Fruit fly (Drosophila melanogaster): ENCODE measurements around the gene Nup35.

The Nup35 gene

DNA sequence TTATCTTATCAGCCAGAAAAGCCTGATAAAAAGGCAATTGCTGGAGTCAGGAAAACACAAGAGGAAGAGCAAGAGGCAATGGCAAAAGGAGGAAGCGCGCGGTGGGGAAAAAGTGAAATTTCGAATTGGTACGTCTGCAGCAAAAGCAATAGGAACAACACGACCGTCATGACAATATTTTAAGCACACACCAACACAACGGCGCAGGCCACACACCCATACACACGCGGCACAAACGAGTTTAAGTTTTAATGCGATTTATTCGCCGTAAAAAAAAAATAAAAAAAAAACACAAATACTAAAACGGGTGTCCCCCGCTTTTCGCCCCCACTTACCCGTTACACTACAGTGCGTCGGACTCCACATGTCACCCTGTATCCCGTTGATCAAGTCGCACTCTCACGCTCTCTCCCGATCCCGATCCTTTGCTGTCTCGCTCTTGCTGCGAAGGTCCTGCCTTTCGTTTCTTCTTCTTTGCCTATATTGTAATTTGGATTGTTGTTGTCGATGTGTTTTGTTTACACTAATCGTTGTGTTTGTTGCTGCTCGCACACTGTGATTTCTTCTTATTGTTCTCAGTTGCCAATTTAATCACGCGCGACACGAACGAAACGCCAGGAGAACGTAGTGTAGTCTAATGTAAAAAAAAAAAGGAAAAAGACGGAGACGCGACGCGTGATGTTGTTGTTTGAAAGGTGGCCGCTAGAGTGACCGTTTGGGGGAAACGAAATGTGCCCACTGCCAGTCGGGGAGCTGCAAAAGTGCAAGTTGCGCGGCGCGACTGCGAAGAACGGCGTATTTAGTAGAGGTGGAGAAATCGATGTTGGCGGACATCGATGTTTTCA, 905 bp upstream of the Nup35 start, which contains the start of gene Rip11 (continued):
- TF ChIP-seq Ada2b (GFP tag; IDR thresholded peaks at IDR 0.05): peak; percentile 39; the same call in 1 of the 2 replicates
- no peak for TF ChIP-seq CG6791 (GFP tag; IDR thresholded peaks at IDR 0.05; ENCODE audit: partially characterized antibody)
- peak; percentile 32 for TF ChIP-seq chm (GFP tag; IDR thresholded peaks at IDR 0.05)
- peak; percentile 99 for TF ChIP-seq CG6254 (GFP tag; optimal IDR thresholded peaks at IDR 0.05)
- TF ChIP-seq disco-r (GFP tag; optimal IDR thresholded peaks at IDR 0.05): no peak
- peak; percentile 38 for TF ChIP-seq vvl (GFP tag; IDR thresholded peaks at IDR 0.05)
- no peak for TF ChIP-seq CG2202 (tag; optimal IDR thresholded peaks at IDR 0.05)
- no peak for TF ChIP-seq Atf3 (GFP tag; optimal IDR thresholded peaks at IDR 0.05)
- TF ChIP-seq Myb (GFP tag; optimal IDR thresholded peaks at IDR 0.05): peak; percentile 8
- TF ChIP-seq NfI (GFP tag; optimal IDR thresholded peaks at IDR 0.05): peak; percentile 3
- TF ChIP-seq gfzf (GFP tag; optimal IDR thresholded peaks at IDR 0.05): peak; percentile 66
- peak; percentile 37 for TF ChIP-seq PHDP (tag; optimal IDR thresholded peaks at IDR 0.05)
- 0 out of 2 replicates have a peak, but pooled peaks have one; percentile 16 for TF ChIP-seq sna (GFP tag; IDR thresholded peaks at IDR 0.05; ENCODE audit: partially characterized antibody)
- peak; percentile 0 for TF ChIP-seq CG8944 (GFP tag; optimal IDR thresholded peaks at IDR 0.05)
- no peak for TF ChIP-seq CG15601 (tag; optimal IDR thresholded peaks at IDR 0.05)
- TF ChIP-seq Aef1 (GFP tag; IDR thresholded peaks at IDR 0.05): peak; percentile 16; the same call in 2 of the 3 replicates
- peak; percentile 68 for TF ChIP-seq slbo (GFP tag; IDR thresholded peaks at IDR 0.05)
- TF ChIP-seq inv (GFP tag; IDR thresholded peaks at IDR 0.05; ENCODE audit: partially characterized antibody): no peak
- TF ChIP-seq cato (GFP tag; optimal IDR thresholded peaks at IDR 0.05; ENCODE audit: borderline replicate concordance): no peak
- no peak for TF ChIP-seq CG18476 (GFP tag; optimal IDR thresholded peaks at IDR 0.05)
- peak; percentile 67 for TF ChIP-seq CG9932 (GFP tag; IDR thresholded peaks at IDR 0.05)
- peak in 1 of 2 experiments; percentile 64 for TF ChIP-seq bsh (GFP tag; optimal IDR thresholded peaks at IDR 0.05)
- no peak for TF ChIP-seq CG9727 (GFP tag; optimal IDR thresholded peaks at IDR 0.05)
- no peak; the same call in 2 of the 3 replicates for TF ChIP-seq CG34422 (GFP tag; IDR thresholded peaks at IDR 0.05)
- TF ChIP-seq Pdp1 (GFP tag; optimal IDR thresholded peaks at IDR 0.05): peak in 1 of 2 experiments; percentile 37
- peak; percentile 62; the same call in 1 of the 3 replicates for TF ChIP-seq CG11456 (GFP tag; IDR thresholded peaks at IDR 0.05)
- peak; percentile 85 for TF ChIP-seq CG4360 (GFP tag; IDR thresholded peaks at IDR 0.05)
- TF ChIP-seq CG10321 (GFP tag; IDR thresholded peaks at IDR 0.05): no peak
- 0 out of 3 replicates have a peak, but pooled peaks have one; percentile 8 for TF ChIP-seq CG34224 (GFP tag; IDR thresholded peaks at IDR 0.05; ENCODE audit: partially characterized antibody)
- TF ChIP-seq CG8290 (GFP tag; optimal IDR thresholded peaks at IDR 0.05): no peak
- TF ChIP-seq CG8290 (tag; optimal IDR thresholded peaks at IDR 0.05): peak in 1 of 2 experiments; percentile 41
- TF ChIP-seq yki (optimal IDR thresholded peaks at IDR 0.05): no peak
- 0 out of 2 replicates have a peak, but pooled peaks have one; percentile 13 for TF ChIP-seq rib (GFP tag; IDR thresholded peaks at IDR 0.05)
- TF ChIP-seq Hmr (GFP tag; optimal IDR thresholded peaks at IDR 0.05): peak; percentile 39
- no peak for TF ChIP-seq fru (optimal IDR thresholded peaks at IDR 0.05)
- TF ChIP-seq CG15011 (GFP tag; optimal IDR thresholded peaks at IDR 0.05): no peak
- TF ChIP-seq Lpt (GFP tag; optimal IDR thresholded peaks at IDR 0.05): no peak
- no peak for TF ChIP-seq HLH3B (GFP tag; IDR thresholded peaks at IDR 0.05)
- TF ChIP-seq CG1832 (GFP tag; optimal IDR thresholded peaks at IDR 0.05): peak; percentile 62
- TF ChIP-seq pzg (GFP tag; optimal IDR thresholded peaks at IDR 0.05): peak; percentile 36
- peak; percentile 15 for TF ChIP-seq CG8924 (tag; optimal IDR thresholded peaks at IDR 0.05)
- no peak for TF ChIP-seq Hr3 (GFP tag; optimal IDR thresholded peaks at IDR 0.05)
- peak; percentile 36 for TF ChIP-seq H2.0 (GFP tag; IDR thresholded peaks at IDR 0.05)
- no peak for TF ChIP-seq tio (GFP tag; optimal IDR thresholded peaks at IDR 0.05)
- peak in 1 of 2 experiments; percentile 2 for TF ChIP-seq Eip74EF (GFP tag; optimal IDR thresholded peaks at IDR 0.05)
- TF ChIP-seq CG4820 (GFP tag; optimal IDR thresholded peaks at IDR 0.05): no peak
- TF ChIP-seq CG10366 (GFP tag; IDR thresholded peaks at IDR 0.05): peak; percentile 88
- no peak for TF ChIP-seq Gsc (GFP tag; IDR thresholded peaks at IDR 0.05)
- TF ChIP-seq gro (GFP tag; optimal IDR thresholded peaks at IDR 0.05): peak; percentile 7

All from whole organism, embryonic.